Worm (Caenorhabditis elegans): ENCODE measurements around the gene F26H11.4.

- no peak for TF ChIP-seq pqm-1 (tag; optimal IDR thresholded peaks at IDR 0.05)
- no peak for TF ChIP-seq jun-1 (tag; optimal IDR thresholded peaks at IDR 0.05)
- TF ChIP-seq ces-1 (GFP tag; optimal IDR thresholded peaks at IDR 0.05), result no peak
- TF ChIP-seq ceh-62 (tag; optimal IDR thresholded peaks at IDR 0.05), result no peak
- no peak for TF ChIP-seq attf-4 (tag; optimal IDR thresholded peaks at IDR 0.05)
- TF ChIP-seq nhr-28 (tag; optimal IDR thresholded peaks at IDR 0.05), result no peak
- no peak for TF ChIP-seq dve-1 (tag; optimal IDR thresholded peaks at IDR 0.05; ENCODE audit: insufficient read depth)
- no peak for TF ChIP-seq nhr-76 (tag; optimal IDR thresholded peaks at IDR 0.05)
- TF ChIP-seq madf-9 (GFP tag; conservative IDR thresholded peaks at IDR 0.05), result no peak
- TF ChIP-seq arid-1 (GFP tag; conservative IDR thresholded peaks at IDR 0.05), result no peak
- TF ChIP-seq mdl-1 (tag; optimal IDR thresholded peaks at IDR 0.05), result no peak
- no peak for TF ChIP-seq fos-1 (tag; optimal IDR thresholded peaks at IDR 0.05)
- no peak for TF ChIP-seq tag-97 (GFP tag; IDR thresholded peaks at IDR 0.05)
Measured at ce11 chrII:14374594-14374993, 33.8 kb upstream of the F26H11.4 start.
